Worm (Caenorhabditis elegans) whole organism, L4/young adult: ENCODE data around the gene cdc-50.B.
A peak's percentile ranks its signal among the peaks of the same experiment; 100 is the strongest.

Source experiments
- W03F9.2 ChIP-seq: fragments of 150-350 bp; optimal IDR thresholded peaks from 2 replicates; lab custom pipeline; 2014; ENCODE audit warnings: missing biosample characterization, missing genetic modification characterization
- dao-5 ChIP-seq: sonication (generic microtip); optimal IDR thresholded peaks from 2 replicates; lab custom pipeline; 2016; ENCODE audit warnings: missing genotype, missing genetic modification characterization, moderate library complexity, missing compliant biosample characterization
- him-1 ChIP-seq: sonication (generic microtip); optimal IDR thresholded peaks from 2 replicates; lab custom pipeline; 2016; ENCODE audit warnings: missing genotype, missing genetic modification reagents, missing genetic modification characterization, missing compliant biosample characterization

cdc-50.B gene

DNA sequence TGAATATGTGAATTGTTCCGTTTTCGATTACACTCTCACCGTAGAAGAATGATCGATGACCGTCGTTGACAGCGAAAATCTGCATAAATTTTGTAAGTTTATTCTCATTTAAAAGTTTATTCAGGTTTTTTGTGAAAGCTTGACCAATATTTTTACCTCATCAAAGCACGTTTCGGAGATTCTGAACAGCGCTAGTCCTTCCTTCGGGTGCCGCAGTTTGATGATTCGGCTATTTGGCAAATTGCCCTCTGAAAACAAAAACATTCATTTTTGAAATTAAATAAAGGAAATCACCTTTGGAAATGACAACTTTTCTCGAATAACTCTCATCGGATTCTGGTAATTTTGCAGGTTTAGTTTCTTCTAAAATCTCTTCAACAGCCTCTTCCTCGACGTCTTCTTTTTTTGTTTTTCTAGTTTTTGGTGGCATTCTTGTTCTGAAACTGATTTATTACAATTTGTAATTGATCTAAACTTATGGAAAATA lies 23.7 kb upstream of the cdc-50.B start, which contains the start of gene F21D5.6:
Gene F21D5.6, minus strand, starts transcription at position 437 of the 487 bp plus-strand sequence.
- TF ChIP-seq him-1 (no peak), dao-5 (tag; lab: Kevin White, UChicago) (no peak), W03F9.2 (no peak)

DNA sequence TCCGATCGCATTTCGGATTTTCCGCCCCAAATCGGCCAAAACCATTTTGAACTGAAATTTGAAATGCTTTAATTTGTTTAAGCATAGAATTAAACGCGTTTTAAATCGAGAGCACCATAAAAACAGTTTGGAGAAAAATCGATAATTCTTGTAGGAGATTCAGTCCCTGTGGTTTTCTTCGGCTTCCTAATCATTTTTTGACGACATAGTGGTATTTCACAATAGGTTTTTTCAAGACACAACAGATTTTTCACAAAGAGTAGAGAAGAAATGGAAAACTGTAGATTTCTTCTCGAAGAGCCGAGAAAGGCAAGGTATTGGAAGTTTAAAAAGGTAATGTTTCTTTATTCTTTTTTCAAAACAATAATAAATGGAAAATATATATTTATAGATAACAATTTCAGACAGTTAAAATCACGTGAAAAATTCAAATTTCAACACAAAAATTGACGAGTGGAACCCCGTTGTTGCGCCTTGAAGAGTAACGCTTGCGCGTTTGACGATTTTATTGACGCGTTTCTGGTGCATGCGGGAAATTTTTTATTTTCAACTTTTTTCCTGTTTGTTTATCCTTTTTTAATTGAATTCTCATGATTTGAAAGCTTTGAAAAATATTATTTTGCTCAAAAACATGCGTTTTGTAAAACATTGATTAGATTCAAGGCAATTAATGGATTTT lies 20.9 kb upstream of the cdc-50.B start, which contains the start of gene F21D5.7:
Gene F21D5.7, minus strand, starts transcription at position 51 of the 679 bp plus-strand sequence.
- TF ChIP-seq W03F9.2 (peak; percentile 92), him-1 (no peak), dao-5 (tag; lab: Kevin White, UChicago) (no peak)

DNA sequence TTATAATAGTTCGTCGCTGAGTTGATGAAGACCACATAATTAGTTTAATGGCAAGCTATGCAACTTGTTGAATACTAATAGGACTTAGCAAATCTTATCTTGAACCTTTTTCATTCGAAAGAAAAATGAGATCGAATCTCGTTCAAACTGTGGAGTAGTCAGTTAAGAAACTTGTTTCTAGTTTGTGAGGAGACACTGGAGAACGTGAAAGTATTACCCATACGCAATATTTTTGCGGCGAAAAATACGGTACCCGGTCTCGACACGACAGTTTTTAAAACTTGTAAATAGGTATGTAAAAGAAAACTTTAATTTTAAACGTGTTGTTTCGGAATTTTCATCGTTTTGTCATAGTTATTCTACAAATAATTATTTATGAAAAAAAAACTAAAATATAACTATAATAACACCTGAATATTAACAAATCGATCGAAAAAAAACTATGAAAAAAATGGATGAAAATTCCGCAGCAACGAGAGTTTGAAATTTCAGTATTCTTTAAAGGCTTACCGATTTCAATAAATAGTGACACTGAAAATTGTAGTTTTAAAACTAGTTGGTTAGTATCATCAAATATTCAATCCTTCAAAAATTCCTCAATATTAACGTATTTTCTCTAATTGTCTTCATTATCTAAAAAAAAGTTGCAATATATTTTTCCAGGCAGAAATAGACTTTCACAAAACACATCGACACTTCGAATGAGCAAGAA lies 18.9 kb upstream of the cdc-50.B start, which contains the start of the genes F20C5.7 and parg-1:
Gene F20C5.7, minus strand, starts transcription at position 101 of the 712 bp plus-strand sequence.
Gene parg-1, plus strand, starts transcription at position 662 of the 712 bp plus-strand sequence.
- TF ChIP-seq W03F9.2 = no peak
- no peak for TF ChIP-seq him-1

DNA sequence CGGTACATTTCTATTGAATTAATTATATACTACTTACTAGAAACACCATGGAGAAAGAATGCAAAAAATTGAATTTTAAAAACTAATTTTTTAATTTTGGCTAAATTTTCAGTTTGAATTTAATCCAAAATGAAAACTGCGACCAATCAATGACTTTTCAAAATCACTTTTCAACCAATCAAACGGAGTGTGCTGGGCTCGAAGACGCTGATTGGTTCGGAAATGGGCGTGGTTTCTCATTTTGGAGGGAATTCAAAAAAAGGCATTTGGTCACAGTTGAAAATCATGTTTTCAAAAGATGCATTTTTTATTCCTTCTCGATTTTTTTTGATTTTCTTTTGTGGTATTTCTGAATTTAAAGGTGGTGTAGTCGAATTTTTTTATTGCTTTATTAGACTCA lies 15.7 kb upstream of the cdc-50.B start:
- TF ChIP-seq W03F9.2 (no peak), him-1 (no peak), dao-5 (tag; lab: Kevin White, UChicago) (no peak)

DNA sequence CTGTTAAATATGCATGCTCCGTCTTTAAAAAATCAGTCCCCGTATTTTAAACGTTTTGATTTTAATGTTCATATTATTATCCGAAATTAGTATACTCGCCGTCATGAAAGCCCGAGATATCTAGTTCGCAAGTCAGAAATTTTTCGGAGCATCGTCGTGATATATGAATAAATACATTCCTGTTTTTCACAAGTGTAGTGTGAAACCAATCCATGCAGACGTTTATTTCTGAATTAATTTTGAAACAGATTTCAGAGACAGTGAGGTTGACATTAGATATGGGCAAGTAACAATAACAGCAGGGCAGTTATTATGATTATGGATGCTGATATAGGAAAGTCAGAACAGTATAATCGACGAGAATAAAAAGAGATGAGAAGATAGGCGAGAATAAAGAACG lies 12.2 kb upstream of the cdc-50.B start:
- TF ChIP-seq W03F9.2 (no peak), dao-5 (tag; lab: Kevin White, UChicago) (no peak), him-1 (no peak)

DNA sequence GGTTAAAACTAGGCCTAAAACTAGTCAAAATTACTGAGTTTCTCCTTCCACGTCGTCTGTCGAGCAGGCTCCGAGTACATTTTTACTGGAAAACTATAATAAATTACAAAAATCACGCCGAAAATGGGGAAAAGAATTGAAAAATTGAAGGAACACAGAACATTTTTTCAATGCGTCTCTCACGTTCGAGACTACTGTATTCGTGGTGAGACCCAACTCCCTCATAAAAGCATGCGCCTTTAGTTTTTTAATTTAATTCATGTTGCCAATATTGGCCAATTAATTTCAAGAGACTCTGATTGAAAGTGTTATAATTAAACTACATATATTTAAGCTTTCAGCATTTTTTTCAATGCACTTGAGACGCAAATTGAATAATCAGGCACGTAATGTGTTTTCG lies 10.5 kb upstream of the cdc-50.B start:
- TF ChIP-seq him-1 = no peak

DNA sequence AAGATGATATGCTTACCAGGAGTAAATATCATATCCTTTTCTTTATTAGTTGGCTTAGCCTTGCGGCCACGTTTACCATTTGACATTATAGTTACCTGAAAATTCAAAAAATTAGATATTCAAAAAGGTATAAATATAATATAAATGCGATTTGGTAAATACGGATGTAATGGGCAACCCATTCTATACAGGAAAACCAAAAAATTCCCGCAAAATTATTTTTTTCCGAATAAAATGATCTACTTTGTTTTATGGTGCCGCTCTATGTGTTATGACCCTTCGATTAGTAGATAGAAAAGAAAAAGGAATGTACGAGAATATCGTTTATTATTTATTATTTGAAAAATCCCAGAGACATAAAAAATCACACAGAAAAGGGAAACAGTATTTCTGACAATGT lies 9.9 kb upstream of the cdc-50.B start, which contains the start of gene elli-1:
Gene elli-1, minus strand, starts transcription at position 101 of the 400 bp plus-strand sequence.
- TF ChIP-seq him-1 (no peak), W03F9.2 (no peak), dao-5 (tag; lab: Kevin White, UChicago) (no peak)

DNA sequence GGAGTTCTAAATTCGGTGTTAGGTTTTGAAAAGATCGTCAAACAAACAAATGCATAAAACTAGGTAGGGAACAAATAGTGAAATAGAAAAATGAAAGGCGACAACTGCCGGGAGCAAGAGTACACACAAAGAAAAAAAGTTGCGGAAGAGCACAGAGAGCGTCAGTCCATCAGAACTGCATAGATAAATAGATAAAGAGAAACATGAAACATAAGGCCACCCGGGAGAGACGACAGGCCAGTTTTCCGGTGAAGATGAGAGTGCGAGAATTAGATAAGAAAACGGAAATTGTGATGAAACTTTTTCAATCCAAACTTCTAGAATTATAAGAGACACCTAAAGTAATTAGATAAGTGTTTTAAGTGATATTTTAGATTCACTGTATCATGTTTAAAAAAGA lies 6.9 kb upstream of the cdc-50.B start:
- TF ChIP-seq him-1 (no peak), W03F9.2 (no peak), dao-5 (tag; lab: Kevin White, UChicago) (no peak)

DNA sequence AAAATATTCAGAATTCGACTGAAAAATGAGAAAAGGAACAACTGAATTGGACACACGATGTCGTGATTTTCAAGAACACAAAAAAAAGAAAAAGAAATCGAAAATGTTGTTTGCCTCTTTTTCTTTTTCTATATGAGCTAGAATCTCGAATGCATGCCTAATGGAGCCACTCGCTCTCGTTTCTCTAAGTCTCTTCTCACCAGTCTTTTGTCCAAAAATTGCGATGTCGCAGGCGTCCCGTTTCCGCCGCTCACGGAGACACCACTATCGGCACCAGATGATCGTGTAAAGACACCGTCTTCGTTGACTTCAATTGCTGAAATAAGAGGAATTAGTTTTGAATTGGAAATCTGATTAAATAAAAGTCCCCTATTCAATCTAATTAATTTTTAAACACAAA lies 6.0 kb upstream of the cdc-50.B start:
- TF ChIP-seq him-1 (no peak), dao-5 (tag; lab: Kevin White, UChicago) (no peak), W03F9.2 (no peak)

DNA sequence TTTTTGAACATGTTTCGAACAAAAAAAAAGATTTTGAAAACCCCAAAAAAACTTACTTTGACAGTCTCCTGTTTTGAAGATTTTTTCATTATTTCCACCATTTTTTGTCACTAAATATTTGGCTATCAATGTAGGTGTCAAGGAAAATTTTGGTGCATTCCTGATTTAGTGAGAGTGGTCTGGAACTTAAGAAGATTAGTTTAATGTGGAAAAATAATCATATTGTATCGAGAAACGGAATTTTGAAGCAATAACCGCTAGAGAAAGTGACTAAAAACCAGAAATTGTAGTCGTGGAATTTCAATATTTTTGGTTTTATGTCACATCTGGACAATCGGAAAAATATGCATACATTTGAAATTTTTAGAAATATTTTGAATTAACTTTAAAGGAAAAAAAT lies 2.8 kb upstream of the cdc-50.B start, which contains the start of the genes F20C5.11 and klp-11:
Gene F20C5.11, minus strand, starts transcription at position 101 of the 400 bp plus-strand sequence.
Gene klp-11, minus strand, starts transcription at position 171 of the 400 bp plus-strand sequence.
- TF ChIP-seq dao-5 (tag; lab: Kevin White, UChicago) = no peak
- TF ChIP-seq him-1 = no peak
- no peak for TF ChIP-seq W03F9.2

DNA sequence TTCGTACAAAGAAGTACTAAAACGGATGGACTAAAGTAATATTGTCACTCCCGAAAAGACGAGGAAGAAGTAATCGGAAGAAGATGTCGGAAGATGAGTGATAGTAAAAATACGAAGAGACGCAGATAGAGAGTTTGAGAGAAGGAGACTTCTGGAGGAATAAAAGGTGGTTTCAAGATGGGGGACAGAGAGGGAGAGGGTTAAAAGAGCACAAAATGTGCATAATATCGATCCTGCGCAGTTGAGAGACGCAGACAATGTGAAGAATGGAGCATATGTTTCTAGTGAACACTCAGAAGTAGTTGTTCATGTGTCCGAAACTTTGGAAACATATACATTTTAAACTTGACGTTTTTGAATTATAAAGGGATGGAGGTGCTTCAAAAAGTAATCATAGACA lies 2.2 kb upstream of the cdc-50.B start:
- no peak for TF ChIP-seq W03F9.2
- TF ChIP-seq him-1 = no peak
- TF ChIP-seq dao-5 (tag; lab: Kevin White, UChicago) = no peak

DNA sequence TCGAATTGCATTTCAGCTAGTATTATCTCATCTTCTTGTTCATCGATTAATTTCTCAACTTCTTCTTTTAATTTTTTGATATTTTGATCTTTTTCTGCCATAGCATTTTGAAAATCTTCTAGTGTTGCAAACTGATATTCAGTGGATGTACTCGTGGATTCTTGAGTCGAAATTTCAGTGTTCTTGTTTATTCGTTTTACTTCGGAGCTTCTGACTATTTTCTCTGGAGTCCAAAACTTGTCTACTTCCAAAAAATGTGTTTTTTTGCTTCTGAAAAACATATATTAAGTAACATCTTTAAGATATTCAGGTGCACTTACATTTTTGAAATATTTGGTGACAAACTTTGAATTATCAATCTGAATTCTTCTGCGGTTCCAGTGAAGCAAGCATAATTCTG lies 4.9 kb downstream of the cdc-50.B start, which contains the start of gene F20C5.5:
Gene F20C5.5, minus strand, starts transcription at position 101 of the 400 bp plus-strand sequence.
- TF ChIP-seq dao-5 (tag; lab: Kevin White, UChicago) (no peak), W03F9.2 (no peak), him-1 (no peak)

DNA sequence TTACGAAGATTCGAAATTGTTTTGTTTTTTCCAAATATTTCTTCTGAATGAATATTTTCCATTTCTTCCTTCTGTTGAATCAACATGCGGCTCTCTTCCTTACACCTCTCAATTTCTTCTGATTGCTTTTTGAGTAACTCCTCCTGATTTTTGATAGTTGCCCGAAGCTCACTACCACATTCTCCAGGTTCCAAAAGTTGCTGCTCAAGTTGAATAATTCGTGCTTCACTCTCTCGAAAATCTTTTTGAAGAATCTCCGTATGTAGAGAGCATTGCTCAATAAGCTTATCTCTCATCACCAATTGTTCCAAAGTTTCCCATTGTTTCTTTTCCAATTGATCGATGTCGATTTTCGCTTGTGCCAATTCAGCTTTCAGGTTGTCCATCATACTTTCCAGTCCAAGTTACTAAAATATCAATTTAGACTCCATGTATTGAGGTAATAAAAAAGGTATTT lies 8.2 kb downstream of the cdc-50.B start, which contains the start of gene F20C5.6:
Gene F20C5.6, minus strand, starts transcription at position 407 of the 457 bp plus-strand sequence.
- no peak for TF ChIP-seq dao-5 (tag; lab: Kevin White, UChicago)
- no peak for TF ChIP-seq W03F9.2
- no peak for TF ChIP-seq him-1

DNA sequence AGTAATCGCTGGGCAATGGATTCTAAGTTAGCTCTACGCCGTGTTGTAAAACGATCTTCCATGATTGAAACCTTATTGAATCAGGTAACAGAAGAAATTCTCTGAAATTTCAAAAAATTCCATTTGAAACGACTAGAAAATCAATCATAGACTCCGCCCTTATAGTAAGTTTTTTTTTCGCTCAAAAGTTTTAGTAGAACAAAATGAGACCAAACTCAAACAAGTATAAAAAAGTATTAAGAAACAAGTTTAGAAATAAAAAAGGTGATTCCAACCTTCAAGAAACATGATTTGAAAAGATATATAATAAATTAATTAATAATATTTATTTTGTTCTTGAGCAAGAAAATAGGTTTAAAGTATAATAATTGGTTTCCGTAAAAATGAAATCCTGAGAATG lies 13.4 kb downstream of the cdc-50.B start, which contains the start of gene C33D9.6:
Gene C33D9.6, minus strand, starts transcription at position 101 of the 400 bp plus-strand sequence.
- TF ChIP-seq him-1 (no peak), dao-5 (tag; lab: Kevin White, UChicago) (no peak)
